Fruit fly (Drosophila melanogaster): ENCODE measurements around the gene CG16762.

Gene CG16762

DNA sequence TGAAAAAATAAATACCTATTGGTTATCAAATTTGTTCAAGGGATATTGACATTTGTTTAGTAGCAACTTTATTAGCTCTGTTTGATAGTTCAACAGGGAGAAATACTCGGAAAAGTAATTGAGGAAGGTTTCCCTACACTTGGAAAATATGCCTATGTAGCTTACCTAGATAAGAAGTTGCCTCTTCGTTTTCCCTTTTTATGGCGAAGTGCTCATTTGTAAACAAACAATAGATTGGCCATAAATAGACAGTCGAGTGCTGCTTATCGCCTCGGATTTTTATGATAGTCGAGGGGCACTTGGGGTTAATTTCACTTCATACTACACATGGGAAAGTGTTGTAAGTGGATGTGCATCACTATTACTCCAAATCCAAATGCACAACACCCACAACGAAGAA is 6.9 kb downstream of the CG16762 start (continued):
- TF ChIP-seq kni (GFP tag; optimal IDR thresholded peaks at IDR 0.05): peak; percentile 65
- peak; percentile 2 for TF ChIP-seq CG16863 (GFP tag; optimal IDR thresholded peaks at IDR 0.05)
- TF ChIP-seq usp (GFP tag; optimal IDR thresholded peaks at IDR 0.05): no peak
- TF ChIP-seq bowl (GFP tag; IDR thresholded peaks at IDR 0.05): no peak
- peak; percentile 21 for TF ChIP-seq CG7271 (tag; optimal IDR thresholded peaks at IDR 0.05)
- peak; percentile 7 for TF ChIP-seq bab2 (GFP tag; optimal IDR thresholded peaks at IDR 0.05)
- no peak for TF ChIP-seq zf30C (GFP tag; optimal IDR thresholded peaks at IDR 0.05)
- no peak for TF ChIP-seq CG9215 (GFP tag; IDR thresholded peaks at IDR 0.05)
- no peak for TF ChIP-seq CG17186 (GFP tag; optimal IDR thresholded peaks at IDR 0.05)
- no peak for TF ChIP-seq sc (optimal IDR thresholded peaks at IDR 0.05)
- peak; percentile 31 for TF ChIP-seq sc (GFP tag; optimal IDR thresholded peaks at IDR 0.05)
- TF ChIP-seq CG14050 (GFP tag; IDR thresholded peaks at IDR 0.05): no peak
- peak; percentile 7 for TF ChIP-seq ATbp (GFP tag; optimal IDR thresholded peaks at IDR 0.05)
- TF ChIP-seq Aef1 (GFP tag; IDR thresholded peaks at IDR 0.05): no peak
- no peak for TF ChIP-seq Doc3 (GFP tag; IDR thresholded peaks at IDR 0.05; ENCODE audit: partially characterized antibody)
- no peak for TF ChIP-seq eyg (GFP tag; optimal IDR thresholded peaks at IDR 0.05)
- peak; percentile 20 for TF ChIP-seq MTF-1 (GFP tag; optimal IDR thresholded peaks at IDR 0.05; ENCODE audit: borderline replicate concordance)
- TF ChIP-seq Poxn (GFP tag; IDR thresholded peaks at IDR 0.05): no peak
- peak; percentile 22 for TF ChIP-seq CG10979 (tag; optimal IDR thresholded peaks at IDR 0.05)
- no peak for TF ChIP-seq Taf1 (GFP tag; IDR thresholded peaks at IDR 0.05)
- TF ChIP-seq aop (GFP tag; IDR thresholded peaks at IDR 0.05): no peak
- TF ChIP-seq emc (GFP tag; optimal IDR thresholded peaks at IDR 0.05): no peak
- TF ChIP-seq gfzf (GFP tag; optimal IDR thresholded peaks at IDR 0.05): no peak
- no peak for TF ChIP-seq vvl (GFP tag; IDR thresholded peaks at IDR 0.05)
- TF ChIP-seq CG6813 (GFP tag; optimal IDR thresholded peaks at IDR 0.05): peak; percentile 9
- no peak for TF ChIP-seq Bteb2 (GFP tag; optimal IDR thresholded peaks at IDR 0.05)
- no peak for TF ChIP-seq sr (GFP tag; IDR thresholded peaks at IDR 0.05)
- peak; percentile 44 for TF ChIP-seq CG11398 (GFP tag; optimal IDR thresholded peaks at IDR 0.05)
- TF ChIP-seq CG13894 (tag; optimal IDR thresholded peaks at IDR 0.05): no peak
- TF ChIP-seq Dll (GFP tag; IDR thresholded peaks at IDR 0.05; ENCODE audit: partially characterized antibody): no peak
- peak in 1 of 2 experiments; percentile 63 for TF ChIP-seq Hr78 (GFP tag; optimal IDR thresholded peaks at IDR 0.05)
- TF ChIP-seq CG43689 (GFP tag; IDR thresholded peaks at IDR 0.05): no peak
- TF ChIP-seq CG6791 (GFP tag; IDR thresholded peaks at IDR 0.05; ENCODE audit: partially characterized antibody): peak; percentile 42; the same call in 1 of the 3 replicates
- TF ChIP-seq gcm2 (GFP tag; optimal IDR thresholded peaks at IDR 0.05): no peak
- no peak for TF ChIP-seq CG13123 (GFP tag; optimal IDR thresholded peaks at IDR 0.05)
- TF ChIP-seq Dek (tag; optimal IDR thresholded peaks at IDR 0.05): no peak
- TF ChIP-seq Sox100B (GFP tag; optimal IDR thresholded peaks at IDR 0.05): peak; percentile 10
- TF ChIP-seq Scr (GFP tag; IDR thresholded peaks at IDR 0.05; ENCODE audit: partially characterized antibody): no peak
- no peak for TF ChIP-seq Camta (GFP tag; optimal IDR thresholded peaks at IDR 0.05)
- TF ChIP-seq btn (GFP tag; optimal IDR thresholded peaks at IDR 0.05): no peak
- TF ChIP-seq Hr3 (GFP tag; optimal IDR thresholded peaks at IDR 0.05): no peak
- TF ChIP-seq sim (GFP tag; IDR thresholded peaks at IDR 0.05): no peak
- TF ChIP-seq CG8924 (tag; optimal IDR thresholded peaks at IDR 0.05): no peak
- no peak for TF ChIP-seq inv (GFP tag; IDR thresholded peaks at IDR 0.05; ENCODE audit: partially characterized antibody)
- no peak for TF ChIP-seq CG13424 (tag; optimal IDR thresholded peaks at IDR 0.05)
- no peak for TF ChIP-seq CG11560 (tag; IDR thresholded peaks at IDR 0.05)
- peak; percentile 34 for TF ChIP-seq CG18262 (tag; optimal IDR thresholded peaks at IDR 0.05)
- no peak for TF ChIP-seq CG10462 (GFP tag; optimal IDR thresholded peaks at IDR 0.05)
- no peak for TF ChIP-seq peb (GFP tag; IDR thresholded peaks at IDR 0.05)
- no peak for TF ChIP-seq dysf (GFP tag; IDR thresholded peaks at IDR 0.05)
- no peak for TF ChIP-seq tio (GFP tag; optimal IDR thresholded peaks at IDR 0.05)
- peak; percentile 82 for TF ChIP-seq ac (GFP tag; optimal IDR thresholded peaks at IDR 0.05)
